Worm (Caenorhabditis elegans) whole organism, dauer: ENCODE measurements around the gene sdhd-1.

Experiments used
- unc-62 ChIP-seq: sonication (generic microtip); optimal IDR thresholded peaks from 2 replicates; lab custom pipeline; 2017; ENCODE audit warnings: missing biosample characterization, missing genetic modification reagents, missing genetic modification characterization

sdhd-1 gene

DNA sequence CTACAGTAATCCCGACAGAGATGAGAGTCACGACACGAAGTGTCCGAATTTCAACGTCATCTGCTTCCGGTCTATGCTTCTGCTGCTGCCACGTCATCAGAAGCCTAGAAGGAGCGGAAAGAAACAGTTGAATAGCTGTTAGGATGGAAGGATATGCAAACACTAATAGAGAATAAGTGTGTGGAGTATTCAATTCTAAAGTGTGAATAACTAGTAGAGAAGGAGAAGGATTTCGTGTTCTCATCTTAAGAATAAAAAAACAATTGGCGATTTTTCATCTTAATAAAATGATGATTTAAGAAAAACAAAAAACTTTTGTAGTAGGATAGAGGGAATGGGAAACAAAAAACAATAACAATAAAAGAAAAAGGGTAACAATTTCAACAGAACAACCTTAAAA is 3.8 kb downstream of the sdhd-1 start, which contains the start of gene col-83:
col-83 (minus strand) TSS at position 101 of the 400 bp plus-strand sequence.
- no peak for TF ChIP-seq unc-62

DNA sequence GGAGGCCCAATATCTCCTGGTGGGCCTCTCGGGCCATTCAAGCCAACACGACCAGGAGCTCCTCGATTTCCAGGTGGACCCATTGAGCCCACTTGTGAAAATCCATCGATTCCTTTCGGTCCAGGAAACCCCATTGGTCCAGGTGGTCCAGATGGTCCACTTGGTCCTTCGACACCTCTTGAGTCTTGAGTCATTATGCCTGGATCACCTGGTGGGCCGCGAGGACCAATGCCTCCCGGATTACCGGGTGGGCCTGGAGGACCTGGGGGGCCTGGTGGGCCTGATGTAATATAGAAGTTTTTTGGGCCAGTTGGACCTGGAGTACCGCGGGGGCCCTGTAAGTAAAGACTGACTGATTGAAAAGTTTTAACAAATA is 5.5 kb downstream of the sdhd-1 start:
- TF ChIP-seq unc-62, result no peak

DNA sequence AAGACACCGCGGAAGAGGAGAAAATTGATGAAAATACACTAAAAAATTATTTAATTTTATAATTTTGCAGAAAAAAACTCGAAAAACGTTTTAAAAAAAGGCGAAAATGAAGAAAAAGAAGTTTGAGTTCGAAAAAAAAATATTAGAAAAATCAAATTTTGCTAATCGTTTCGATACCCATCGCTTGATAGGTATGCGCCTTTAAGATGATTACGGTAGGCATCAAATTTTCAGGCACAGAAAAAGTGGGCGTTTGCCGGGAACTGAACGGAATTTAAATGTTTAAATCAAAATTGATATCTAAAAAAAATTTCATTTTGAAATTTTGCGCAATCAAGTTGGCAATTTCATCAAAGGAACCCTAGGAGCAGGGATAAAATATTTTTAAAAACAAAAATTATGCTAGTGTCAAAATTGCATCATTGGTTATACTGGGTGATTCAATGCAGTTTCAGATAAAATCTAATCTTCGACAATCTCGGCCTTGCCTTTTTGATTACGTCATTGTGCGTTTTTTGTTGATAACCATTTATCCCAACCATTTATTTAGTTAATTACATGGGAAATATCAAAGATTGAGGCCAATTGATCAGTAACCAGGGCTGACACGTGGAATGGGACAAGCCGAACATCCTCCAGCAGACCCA is 6.0 kb downstream of the sdhd-1 start:
- TF ChIP-seq unc-62, result no peak

DNA sequence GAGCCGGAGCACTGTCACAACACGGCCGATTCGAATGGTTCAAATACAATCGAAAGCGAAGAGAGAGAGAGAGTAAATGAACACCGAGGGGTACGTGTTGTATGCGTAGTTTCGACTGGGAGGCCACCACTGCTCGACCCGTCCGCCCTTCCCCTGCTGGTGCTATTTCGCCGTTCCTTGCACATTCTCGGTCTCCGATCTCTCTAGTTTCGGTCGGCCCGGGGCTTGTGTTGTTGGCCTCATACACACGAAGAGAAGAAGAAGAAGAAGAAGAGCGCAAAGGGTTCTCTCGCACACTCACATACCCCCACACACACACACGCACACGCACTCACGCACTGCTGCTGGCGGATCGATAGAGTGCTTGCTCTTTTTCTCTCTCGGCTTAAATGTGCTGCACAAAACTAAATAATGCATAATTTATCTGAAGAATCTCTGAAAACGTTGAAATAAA is 6.8 kb downstream of the sdhd-1 start:
- TF ChIP-seq unc-62, result no peak

DNA sequence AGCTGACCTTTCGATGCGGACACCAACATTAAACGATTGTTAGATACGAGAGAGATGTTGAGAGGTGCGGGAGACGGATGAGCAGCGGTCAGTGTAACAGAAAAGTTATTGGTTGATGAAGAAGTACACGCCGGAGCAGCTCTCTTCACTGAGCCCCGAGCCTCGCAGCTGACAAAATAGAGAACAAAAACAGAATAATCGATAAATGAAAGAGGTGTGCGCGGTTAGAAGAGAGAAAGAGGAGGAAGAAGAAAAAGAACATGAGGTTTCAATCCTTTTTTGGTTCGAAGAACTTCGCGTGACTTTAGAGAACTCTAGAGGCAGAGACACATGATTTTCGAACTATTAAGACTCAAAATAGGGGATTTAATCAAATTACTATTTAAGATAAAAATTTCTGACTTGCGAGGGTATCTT is 7.9 kb downstream of the sdhd-1 start:
- no peak for TF ChIP-seq unc-62

DNA sequence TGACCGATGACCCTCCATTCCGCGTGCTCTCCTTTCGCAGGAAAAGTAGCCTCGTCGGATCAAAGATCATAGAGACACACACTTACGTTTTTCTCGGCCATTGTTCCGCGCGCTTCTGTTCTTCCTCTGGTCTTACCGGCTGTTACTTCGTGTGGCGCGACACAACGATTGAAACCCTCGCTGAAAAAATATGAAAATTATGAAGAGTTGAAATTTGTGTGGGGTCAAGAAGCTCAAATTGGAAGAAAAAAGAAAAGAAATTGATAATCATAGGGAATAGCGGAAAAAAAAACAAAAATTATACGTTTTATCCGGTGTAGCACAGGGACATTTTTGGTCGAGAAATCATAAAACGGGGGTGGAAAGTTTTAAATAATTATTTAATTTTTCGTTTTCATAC is 8.7 kb downstream of the sdhd-1 start, which contains the start of gene cey-1:
cey-1 (minus strand) TSS at position 180 of the 400 bp plus-strand sequence.
- TF ChIP-seq unc-62, result no peak

DNA sequence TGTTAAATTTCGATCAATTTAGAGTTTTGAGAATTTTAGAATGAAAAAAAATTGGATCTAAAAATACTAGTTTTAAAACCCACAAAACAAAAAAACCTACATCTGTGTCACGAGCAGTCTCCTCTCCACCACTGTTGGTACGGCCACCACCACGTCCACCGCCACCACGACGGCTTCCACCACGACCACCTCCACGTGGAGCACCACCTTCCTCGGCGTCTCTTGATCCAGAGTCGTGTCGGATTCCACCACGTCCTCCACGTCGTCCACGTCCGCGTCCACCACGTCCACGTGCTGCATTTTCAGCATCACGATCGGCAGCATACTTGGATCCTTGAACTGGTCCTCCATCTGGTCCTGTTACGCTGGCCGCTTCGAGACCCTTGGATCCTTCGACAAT is 9.6 kb downstream of the sdhd-1 start:
- TF ChIP-seq unc-62, result no peak

DNA sequence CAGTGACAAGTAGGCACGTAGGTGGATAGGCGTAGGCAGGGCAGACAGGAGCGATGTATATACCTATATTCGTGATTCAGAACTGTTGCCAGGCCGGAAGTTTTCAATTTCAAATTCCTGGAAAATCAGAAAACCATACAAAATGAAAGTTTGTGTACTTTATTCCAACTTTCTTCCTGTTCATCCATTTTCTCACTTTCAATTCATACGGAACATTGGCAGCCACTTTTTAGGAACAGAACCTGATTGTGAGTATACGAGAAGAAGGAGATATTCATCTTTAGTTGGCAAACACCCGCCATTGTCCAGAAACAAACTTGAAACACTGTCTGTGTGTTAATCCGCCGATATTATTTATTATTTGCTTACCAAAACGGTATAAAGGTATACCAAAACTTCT is 13.9 kb downstream of the sdhd-1 start, which contains the start of gene srlf-15:
srlf-15 (plus strand) TSS at position 301 of the 400 bp plus-strand sequence.
- no peak for TF ChIP-seq unc-62

DNA sequence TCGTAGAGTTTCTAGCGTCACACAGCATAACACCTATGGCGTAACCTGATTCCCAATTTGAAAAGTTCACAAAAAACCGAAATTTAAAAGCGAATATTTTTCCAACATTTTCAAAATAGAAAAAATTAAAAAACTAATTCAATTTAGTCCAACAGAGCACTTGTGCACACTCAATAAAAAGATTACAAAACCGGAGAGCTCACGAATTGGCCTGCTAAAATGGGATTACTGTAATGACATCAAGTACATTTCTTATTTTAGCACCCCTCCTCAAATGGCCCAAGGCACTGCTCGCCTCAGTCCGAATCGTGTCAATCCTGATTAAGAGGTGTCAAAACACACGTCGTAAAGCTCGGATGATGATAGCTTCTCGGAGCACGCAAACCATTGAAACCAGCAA is 16.9 kb downstream of the sdhd-1 start:
- no peak for TF ChIP-seq unc-62

DNA sequence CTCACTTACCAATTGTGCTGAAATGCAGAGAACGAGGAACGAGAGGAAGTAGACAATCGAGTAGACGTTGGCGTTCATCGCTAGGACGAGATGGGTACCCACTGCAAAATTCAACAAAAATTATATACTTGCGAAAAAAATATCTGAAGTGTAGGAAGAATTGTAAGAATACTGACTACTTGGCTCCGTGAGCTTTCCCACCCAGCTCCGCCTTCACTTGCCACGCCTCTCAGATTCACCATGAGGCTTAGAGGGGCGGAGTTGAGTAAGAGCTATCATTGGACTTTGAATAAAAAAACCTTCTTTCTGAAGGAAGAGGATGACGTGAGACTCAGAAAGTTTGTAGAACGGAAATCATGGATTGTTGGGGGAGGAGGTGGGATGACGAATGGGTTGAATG is 19.4 kb downstream of the sdhd-1 start, which contains the start of gene nlp-18:
nlp-18 (minus strand) TSS at position 101 of the 400 bp plus-strand sequence.
- TF ChIP-seq unc-62, result no peak

DNA sequence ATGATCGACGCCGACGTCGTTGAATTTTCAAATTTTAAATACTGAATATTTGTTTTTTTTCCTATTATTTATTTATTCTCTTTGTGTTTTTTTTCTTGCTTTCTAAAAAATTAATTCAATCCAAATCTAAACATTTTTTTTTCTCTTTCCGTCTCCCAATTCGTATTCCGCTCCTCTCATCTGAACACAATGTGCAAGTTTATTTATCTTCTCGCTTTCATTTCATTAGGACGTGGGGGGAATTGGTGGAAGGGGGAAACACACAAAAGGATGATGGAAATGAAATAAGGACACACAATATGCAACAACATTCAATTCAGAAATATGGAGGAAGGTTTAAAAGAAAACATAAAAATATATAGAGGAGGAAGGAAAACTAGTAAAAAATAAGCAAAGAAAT is 21.9 kb downstream of the sdhd-1 start:
- no peak for TF ChIP-seq unc-62

DNA sequence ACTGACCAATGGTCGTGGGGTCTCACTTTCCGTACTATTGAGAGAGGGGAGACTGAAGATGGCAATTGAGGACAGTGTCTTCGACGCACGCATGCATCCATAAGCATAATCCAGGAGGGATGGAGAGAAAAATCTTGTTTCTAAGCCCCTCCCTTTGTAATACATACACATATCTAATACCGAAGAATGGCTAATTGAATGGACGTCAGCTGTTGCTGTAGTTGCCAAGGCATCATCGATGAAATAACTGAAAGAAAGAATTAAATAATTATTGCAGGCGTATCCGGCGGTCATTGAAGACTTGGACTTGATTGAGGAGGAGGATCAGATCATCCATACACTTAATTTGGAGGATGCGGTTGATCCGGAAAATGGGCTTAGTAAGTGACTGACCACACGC is 24.1 kb downstream of the sdhd-1 start, which contains the start of gene F33A8.7:
F33A8.7 (minus strand) TSS at position 101 of the 400 bp plus-strand sequence.
- TF ChIP-seq unc-62, result no peak

DNA sequence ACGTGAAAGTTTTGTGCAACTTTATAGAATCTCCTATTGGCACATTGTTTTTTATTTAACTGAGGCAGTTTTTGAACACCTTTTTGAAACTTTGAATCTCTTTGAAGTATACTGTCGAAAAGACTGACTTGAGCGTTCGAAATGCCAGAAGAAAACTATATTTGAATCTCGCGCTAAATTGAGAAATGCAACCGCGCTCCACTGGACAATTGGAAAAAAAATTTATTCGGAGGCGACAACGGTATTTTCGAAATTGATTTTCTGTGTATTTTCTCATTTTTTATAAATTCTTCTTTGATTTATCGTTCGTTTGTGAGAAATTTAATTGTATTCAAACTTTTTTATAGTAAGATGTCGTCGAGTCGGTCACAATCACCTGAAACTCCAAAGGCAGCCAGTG is 27.7 kb downstream of the sdhd-1 start, which contains the start of gene let-858:
let-858 (plus strand) TSS at position 348 of the 400 bp plus-strand sequence.
- TF ChIP-seq unc-62, result no peak

DNA sequence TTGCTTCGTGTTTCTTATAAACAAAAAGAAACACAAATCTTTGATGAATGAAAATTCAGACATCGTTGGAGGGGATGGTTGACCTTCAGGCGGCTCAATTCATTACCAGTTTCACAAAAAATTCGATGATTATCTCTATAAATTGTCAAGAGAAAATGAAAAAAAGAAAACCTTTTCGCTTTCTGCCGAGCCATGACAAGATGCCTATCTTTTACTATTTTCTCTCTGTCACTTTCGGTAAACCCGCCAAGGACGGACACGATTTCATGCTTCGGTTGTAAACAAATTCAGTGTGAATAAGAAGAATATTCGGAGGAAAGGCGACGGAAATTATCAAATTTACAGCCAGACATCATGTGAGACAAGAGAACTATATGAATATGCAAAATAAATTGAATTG is 29.0 kb downstream of the sdhd-1 start:
- no peak for TF ChIP-seq unc-62

DNA sequence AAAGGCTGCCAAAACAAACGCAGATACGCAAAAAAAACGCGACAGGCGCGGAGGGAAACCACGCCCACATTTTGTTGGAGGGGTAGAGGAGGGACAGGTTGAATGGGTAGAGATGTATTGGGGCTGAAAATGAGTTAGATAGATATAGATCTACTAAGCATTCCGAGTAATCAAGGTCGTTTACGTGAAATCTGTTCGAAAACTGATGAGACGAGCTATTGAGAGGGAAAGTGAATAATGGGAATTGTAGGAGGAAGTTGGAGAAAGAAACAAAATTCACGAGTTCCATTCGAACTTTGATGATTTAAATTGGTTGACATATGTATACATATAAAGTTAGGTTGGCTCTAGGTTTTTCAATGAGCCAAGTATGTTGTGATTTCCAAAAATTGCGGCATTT is 32.8 kb downstream of the sdhd-1 start:
- no peak for TF ChIP-seq unc-62

DNA sequence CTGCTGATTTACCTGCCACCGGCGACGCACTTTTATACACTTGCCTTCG is 33.1 kb downstream of the sdhd-1 start, which contains the start of gene ram-2:
ram-2 (minus strand) TSS at position 47 of the 49 bp plus-strand sequence.
- TF ChIP-seq unc-62, result no peak

DNA sequence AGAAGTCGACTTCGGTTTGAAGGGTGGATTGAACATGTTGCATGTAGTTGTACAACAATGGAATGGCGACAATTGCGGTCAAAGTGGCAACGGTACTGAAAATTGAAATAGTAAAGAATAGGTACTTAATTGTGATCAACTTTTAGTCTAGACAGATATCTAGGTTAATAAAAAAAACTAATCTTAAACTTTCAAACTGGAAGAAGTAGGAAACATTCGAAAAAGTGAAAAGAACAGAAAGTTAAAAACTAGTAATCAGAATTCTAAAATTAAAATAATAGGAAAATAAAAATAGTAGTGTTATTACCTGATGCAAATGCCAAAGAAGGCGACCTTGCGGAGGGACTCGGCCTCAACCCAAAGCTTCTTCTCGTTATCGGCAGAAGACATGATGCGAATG is 33.3 kb downstream of the sdhd-1 start:
- no peak for TF ChIP-seq unc-62

DNA sequence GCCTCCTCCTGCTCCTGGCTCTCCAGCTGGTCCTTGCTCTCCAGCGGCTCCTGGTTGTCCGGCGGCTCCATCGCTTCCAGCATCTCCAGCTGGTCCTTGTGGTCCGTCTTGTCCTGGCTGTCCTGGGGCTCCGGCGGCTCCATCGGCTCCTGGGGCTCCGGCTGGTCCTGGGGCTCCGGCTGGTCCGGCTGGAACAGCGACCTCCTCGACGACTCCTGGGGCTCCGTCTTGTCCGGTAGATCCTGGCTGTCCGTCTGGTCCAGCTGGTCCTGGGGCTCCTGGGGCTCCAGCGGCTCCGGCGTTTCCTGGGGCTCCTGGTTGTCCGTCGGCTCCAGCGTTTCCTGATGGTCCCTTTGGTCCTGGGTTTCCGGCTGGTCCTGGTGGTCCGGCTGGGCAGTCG is 34.0 kb downstream of the sdhd-1 start:
- no peak for TF ChIP-seq unc-62

DNA sequence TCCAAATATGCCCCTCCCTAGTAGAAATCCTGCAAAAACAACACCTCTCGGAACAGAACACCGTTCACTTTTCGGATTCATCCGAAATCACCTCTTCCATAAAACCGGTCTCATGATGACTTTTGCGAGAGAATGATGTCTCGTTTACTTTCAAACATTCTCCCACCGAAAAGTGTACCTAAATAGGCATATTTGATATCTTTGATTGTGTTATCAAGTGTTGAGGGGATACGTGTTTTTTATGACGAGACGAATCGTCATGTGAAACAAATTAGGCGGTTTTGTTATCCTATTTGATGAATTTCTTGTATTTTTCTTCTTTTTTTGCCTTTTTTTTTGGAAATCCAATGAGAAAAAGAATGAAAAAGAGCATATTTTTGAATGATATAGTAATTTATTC is 34.5 kb downstream of the sdhd-1 start:
- no peak for TF ChIP-seq unc-62
